Worm (Caenorhabditis elegans) whole organism, L4/young adult: Measurements from ENCODE around the gene popl-5.

ENCODE experiments used
- W03F9.2 ChIP-seq: fragments of 150-350 bp; optimal IDR thresholded peaks from 2 replicates; lab custom pipeline; 2014; ENCODE audit warnings: missing biosample characterization, missing genetic modification characterization
- dao-5 ChIP-seq: sonication (generic microtip); optimal IDR thresholded peaks from 2 replicates; lab custom pipeline; 2016; ENCODE audit warnings: missing genotype, missing genetic modification characterization, moderate library complexity, missing compliant biosample characterization
- him-1 ChIP-seq: sonication (generic microtip); optimal IDR thresholded peaks from 2 replicates; lab custom pipeline; 2016; ENCODE audit warnings: missing genotype, missing genetic modification reagents, missing genetic modification characterization, missing compliant biosample characterization

ce11 chrIII:11505213-11505612 lies 18.1 kb upstream of the popl-5 start, which contains the start of the genes Y66D12A.21 and spe-6:
- TF ChIP-seq him-1 (tag; lab: Kevin White, UChicago) (no peak), dao-5 (tag; lab: Kevin White, UChicago) (no peak), W03F9.2 (tag; lab: Kevin White, UChicago) (no peak)
